Fruit fly (Drosophila melanogaster) whole organism, prepupa: ENCODE data around the gene CG4953.
A peak's percentile ranks its signal among the peaks of the same experiment; 100 is the strongest.

Source experiments
- Blimp-1 ChIP-seq: fragments of 200-800 bp; sonication (Bioruptor generic); optimal IDR thresholded peaks from 3 replicates; lab custom pipeline; 2017; ENCODE audit warnings: missing biosample characterization, missing genetic modification characterization, mild to moderate bottlenecking, moderate library complexity, missing genetic modification reagents
- CG11294 ChIP-seq: fragments of 200-800 bp; sonication (Bioruptor generic); IDR thresholded peaks from 2 replicates; pipeline ENCODE4 v1.3.6; 2022; ENCODE audit warnings: missing biosample characterization, missing genetic modification characterization
- CG11762 ChIP-seq: fragments of 200-800 bp; sonication (Bioruptor generic); optimal IDR thresholded peaks from 3 replicates; lab custom pipeline; 2016; ENCODE audit warnings: missing biosample characterization, missing genetic modification characterization; ENCODE audit not compliant: insufficient read depth
- CG11902 ChIP-seq: fragments of 200-800 bp; sonication (Bioruptor generic); optimal IDR thresholded peaks from 3 replicates; lab custom pipeline; 2016; ENCODE audit warnings: missing biosample characterization, missing genetic modification characterization
- CG3032 ChIP-seq: fragments of 200-800 bp; optimal IDR thresholded peaks from 2 replicates; lab custom pipeline; 2019; ENCODE audit warnings: missing biosample characterization, mild to moderate bottlenecking, missing genetic modification characterization, moderate library complexity
- CG34406 ChIP-seq: fragments of 200-800 bp; sonication (Bioruptor generic); optimal IDR thresholded peaks from 3 replicates; lab custom pipeline; 2016; ENCODE audit warnings: missing biosample characterization, missing genetic modification characterization
- CG3919 ChIP-seq: fragments of 200-800 bp; sonication (Bioruptor generic); optimal IDR thresholded peaks from 3 replicates; lab custom pipeline; 2016; ENCODE audit warnings: missing biosample characterization, missing genetic modification characterization
- CG4318 ChIP-seq: fragments of 200-800 bp; sonication (Bioruptor generic); optimal IDR thresholded peaks from 3 replicates; lab custom pipeline; 2017; ENCODE audit warnings: missing biosample characterization, mild to moderate bottlenecking, missing genetic modification characterization
- CG6163 ChIP-seq: fragments of 200-800 bp; sonication (Bioruptor generic); IDR thresholded peaks from 3 replicates; pipeline ENCODE4 v1.3.6; 2022; ENCODE audit warnings: missing biosample characterization, missing genetic modification characterization
- CG6276 ChIP-seq: fragments of 200-800 bp; sonication (Bioruptor generic); optimal IDR thresholded peaks from 2 replicates; lab custom pipeline; 2017; ENCODE audit warnings: missing biosample characterization, mild to moderate bottlenecking, missing genetic modification characterization
- CG6792 ChIP-seq: fragments of 200-800 bp; sonication (Bioruptor generic); optimal IDR thresholded peaks from 3 replicates; lab custom pipeline; 2016; ENCODE audit warnings: missing biosample characterization, missing genetic modification characterization
- CG7368 ChIP-seq: fragments of 200-800 bp; sonication (Bioruptor generic); optimal IDR thresholded peaks from 3 replicates; lab custom pipeline; 2016; ENCODE audit warnings: missing biosample characterization, missing genetic modification characterization
- CG8319 ChIP-seq: fragments of 200-800 bp; sonication (Bioruptor generic); optimal IDR thresholded peaks from 3 replicates; lab custom pipeline; 2016; ENCODE audit warnings: missing biosample characterization, missing genetic modification characterization
- CG8632 ChIP-seq: fragments of 200-800 bp; sonication (Bioruptor generic); optimal IDR thresholded peaks from 3 replicates; lab custom pipeline; 2016; ENCODE audit warnings: missing biosample characterization, missing genetic modification characterization
- Eip75B ChIP-seq: fragments of 200-800 bp; sonication (Bioruptor generic); optimal IDR thresholded peaks from 3 replicates; lab custom pipeline; 2016; ENCODE audit warnings: missing biosample characterization, missing genetic modification characterization
- Eip78C ChIP-seq: fragments of 200-800 bp; sonication (Bioruptor generic); peaks from one replicate; lab custom pipeline; 2016; ENCODE audit warnings: missing biosample characterization, missing genetic modification characterization
- Eip93F ChIP-seq: fragments of 200-800 bp; sonication (Bioruptor generic); optimal IDR thresholded peaks from 2 replicates; lab custom pipeline; 2016; ENCODE audit warnings: missing biosample characterization, mild to moderate bottlenecking, missing genetic modification characterization
- Ets21C ChIP-seq: fragments of 200-800 bp; sonication (Bioruptor generic); optimal IDR thresholded peaks from 3 replicates; lab custom pipeline; 2016; ENCODE audit warnings: missing biosample characterization, missing genetic modification characterization
- Ets96B ChIP-seq: fragments of 200-800 bp; optimal IDR thresholded peaks from 2 replicates; lab custom pipeline; 2019; ENCODE audit warnings: missing biosample characterization, mild to moderate bottlenecking, missing genetic modification characterization, moderate library complexity
- Gug ChIP-seq: fragments of 200-800 bp; sonication (Bioruptor generic); IDR thresholded peaks from 2 replicates; pipeline ENCODE4 v1.3.6; 2022; ENCODE audit warnings: missing biosample characterization, missing genetic modification characterization
- Hr39 ChIP-seq: fragments of 200-800 bp; sonication (Bioruptor generic); optimal IDR thresholded peaks from 2 replicates; lab custom pipeline; 2016; ENCODE audit warnings: missing biosample characterization, missing genetic modification characterization
- Lpt ChIP-seq: fragments of 200-800 bp; sonication (Bioruptor generic); optimal IDR thresholded peaks from 3 replicates; lab custom pipeline; 2016; ENCODE audit warnings: missing biosample characterization, missing genetic modification characterization
- Smox ChIP-seq: fragments of 200-800 bp; sonication (Bioruptor generic); optimal IDR thresholded peaks from 3 replicates; lab custom pipeline; 2016; ENCODE audit warnings: missing biosample characterization, missing genetic modification characterization
- Sox102F ChIP-seq: fragments of 200-800 bp; sonication (Bioruptor generic); optimal IDR thresholded peaks from 2 replicates; lab custom pipeline; 2016; ENCODE audit warnings: missing biosample characterization, mild to moderate bottlenecking, missing genetic modification characterization
- Sox15 ChIP-seq: fragments of 200-800 bp; sonication (Bioruptor generic); optimal IDR thresholded peaks from 3 replicates; lab custom pipeline; 2016; ENCODE audit warnings: missing biosample characterization, missing genetic modification characterization
- acj6 ChIP-seq: fragments of 200-800 bp; sonication (Bioruptor generic); optimal IDR thresholded peaks from 3 replicates; lab custom pipeline; 2016; ENCODE audit warnings: missing biosample characterization, missing genetic modification characterization
- eg ChIP-seq: fragments of 200-800 bp; sonication (Bioruptor generic); IDR thresholded peaks from 3 replicates; pipeline ENCODE4 v1.3.6; 2022; ENCODE audit warnings: missing biosample characterization, missing genetic modification characterization
- fd59A ChIP-seq: fragments of 200-800 bp; sonication (Bioruptor generic); optimal IDR thresholded peaks from 2 replicates; lab custom pipeline; 2017; ENCODE audit warnings: missing biosample characterization, mild to moderate bottlenecking, missing genetic modification characterization, missing genetic modification reagents
- fd85E ChIP-seq: fragments of 200-800 bp; sonication (Bioruptor generic); optimal IDR thresholded peaks from 3 replicates; lab custom pipeline; 2016; ENCODE audit warnings: missing biosample characterization, missing genetic modification characterization
- fkh ChIP-seq: fragments of 200-800 bp; sonication (Bioruptor generic); optimal IDR thresholded peaks from 3 replicates; lab custom pipeline; 2017; ENCODE audit warnings: missing biosample characterization, mild to moderate bottlenecking, missing genetic modification characterization, moderate library complexity
- lz ChIP-seq: fragments of 200-800 bp; sonication (Bioruptor generic); optimal IDR thresholded peaks from 3 replicates; lab custom pipeline; 2016; ENCODE audit warnings: missing biosample characterization, missing genetic modification characterization
- net ChIP-seq: fragments of 200-800 bp; sonication (Bioruptor generic); optimal IDR thresholded peaks from 3 replicates; lab custom pipeline; 2016; ENCODE audit warnings: missing biosample characterization, missing genetic modification characterization
- spab ChIP-seq: fragments of 200-800 bp; sonication (Bioruptor generic); optimal IDR thresholded peaks from 2 replicates; lab custom pipeline; 2017; ENCODE audit warnings: missing biosample characterization, mild to moderate bottlenecking, missing genetic modification characterization, missing genetic modification reagents

CG4953 gene

DNA sequence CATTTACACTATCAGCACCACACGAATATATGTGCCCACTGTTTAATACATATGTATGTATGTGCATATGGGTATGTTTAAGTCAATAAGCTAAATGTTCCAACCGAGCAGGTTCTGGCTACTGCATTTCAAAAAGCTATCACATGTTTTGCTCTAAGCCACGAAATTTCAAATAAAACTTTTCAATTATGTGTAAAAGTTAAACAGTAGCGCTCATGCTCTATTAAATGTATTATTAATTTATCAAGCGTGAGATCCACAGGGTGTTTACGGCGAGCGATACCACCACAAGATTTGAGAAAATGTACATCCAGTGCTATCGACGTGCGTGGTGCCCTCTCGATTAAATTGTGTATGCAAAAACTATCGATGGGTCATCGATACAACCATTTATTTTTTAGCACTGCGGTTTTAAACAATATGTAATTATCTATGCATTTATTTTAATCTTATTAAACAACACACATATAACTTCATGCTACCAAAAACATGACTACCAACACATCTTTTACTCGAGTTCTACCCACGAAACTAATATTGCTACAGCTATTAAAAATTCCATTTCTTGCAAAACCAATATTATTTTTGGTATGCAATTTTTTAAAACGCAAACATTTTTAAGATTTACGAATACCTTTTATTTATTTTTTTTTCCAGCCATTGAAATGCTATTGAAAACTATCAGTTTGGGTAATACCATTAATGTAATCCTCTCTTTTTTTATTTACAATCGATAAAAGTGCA lies 5.6 kb upstream of the CG4953 start, which contains the start of gene Pten (continued):
- TF ChIP-seq CG8632 (GFP tag; lab: Kevin White, UChicago) (peak; percentile 37), fd59A (GFP tag; lab: Kevin White, UChicago) (no peak), CG6792 (GFP tag; lab: Kevin White, UChicago) (peak; percentile 16), CG11902 (GFP tag; lab: Kevin White, UChicago) (peak; percentile 33), Eip75B (GFP tag; lab: Kevin White, UChicago) (peak; percentile 66), eg (GFP tag; lab: Robert Waterston, UW) (no peak), CG11294 (GFP tag; lab: Robert Waterston, UW) (no peak), Ets21C (GFP tag; lab: Kevin White, UChicago) (peak; percentile 42), Lpt (GFP tag; lab: Kevin White, UChicago) (no peak), Hr39 (GFP tag; lab: Kevin White, UChicago) (no peak), lz (GFP tag; lab: Kevin White, UChicago) (peak; percentile 69), CG6276 (GFP tag; lab: Kevin White, UChicago) (no peak), Sox15 (peak; percentile 11)

DNA sequence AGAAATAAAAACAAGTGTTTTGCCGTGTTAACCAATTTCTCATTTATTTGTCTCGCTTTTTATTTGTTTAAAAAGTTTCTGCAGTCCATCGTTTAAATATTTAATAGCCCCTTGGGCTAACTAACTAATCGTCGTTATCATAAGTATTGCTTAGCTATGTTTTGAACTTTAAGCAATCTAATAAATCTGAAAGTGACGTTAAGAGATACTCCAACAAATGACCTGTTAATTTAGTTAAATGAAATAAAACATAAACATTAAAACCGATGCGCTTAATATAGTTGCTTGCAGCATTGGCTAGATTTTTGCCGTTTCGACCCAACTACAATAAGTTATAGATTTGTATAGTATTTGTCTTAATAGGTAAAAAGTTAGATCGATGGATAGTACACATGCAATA lies 4.7 kb upstream of the CG4953 start:
- TF ChIP-seq spab (GFP tag; lab: Kevin White, UChicago) (no peak), CG34406 (GFP tag; lab: Kevin White, UChicago) (no peak), fkh (GFP tag; lab: Kevin White, UChicago) (no peak), Sox102F (GFP tag; lab: Kevin White, UChicago) (no peak), net (GFP tag; lab: Kevin White, UChicago) (no peak), CG3919 (no peak), Eip78C (no peak), CG6276 (GFP tag; lab: Kevin White, UChicago) (no peak)

DNA sequence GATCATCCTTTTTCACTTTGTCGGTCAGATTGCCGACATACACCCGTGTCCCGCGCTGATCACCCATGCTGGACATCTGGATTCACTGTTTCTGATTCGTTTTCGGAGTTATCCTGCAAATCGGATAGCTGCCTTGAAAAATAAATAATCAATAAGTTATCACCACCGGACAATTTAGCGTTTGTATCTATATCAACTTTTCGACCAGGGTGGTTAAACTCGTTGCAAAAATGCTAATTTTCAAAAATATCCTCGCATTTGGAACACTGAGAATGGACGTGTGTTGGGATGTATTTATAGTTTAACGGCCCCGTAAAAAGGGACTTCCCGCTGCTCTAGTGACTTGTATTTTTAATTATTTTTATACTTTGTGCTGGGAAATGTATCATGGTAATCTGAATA lies 3.2 kb upstream of the CG4953 start, which contains the start of gene Rsf1:
Gene Rsf1 (minus strand): TSS at position 212 of the 402 bp plus-strand sequence.
- TF ChIP-seq CG11762 (GFP tag; lab: Kevin White, UChicago) (no peak), CG8319 (GFP tag; lab: Kevin White, UChicago) (no peak), Eip78C (peak; percentile 18)

DNA sequence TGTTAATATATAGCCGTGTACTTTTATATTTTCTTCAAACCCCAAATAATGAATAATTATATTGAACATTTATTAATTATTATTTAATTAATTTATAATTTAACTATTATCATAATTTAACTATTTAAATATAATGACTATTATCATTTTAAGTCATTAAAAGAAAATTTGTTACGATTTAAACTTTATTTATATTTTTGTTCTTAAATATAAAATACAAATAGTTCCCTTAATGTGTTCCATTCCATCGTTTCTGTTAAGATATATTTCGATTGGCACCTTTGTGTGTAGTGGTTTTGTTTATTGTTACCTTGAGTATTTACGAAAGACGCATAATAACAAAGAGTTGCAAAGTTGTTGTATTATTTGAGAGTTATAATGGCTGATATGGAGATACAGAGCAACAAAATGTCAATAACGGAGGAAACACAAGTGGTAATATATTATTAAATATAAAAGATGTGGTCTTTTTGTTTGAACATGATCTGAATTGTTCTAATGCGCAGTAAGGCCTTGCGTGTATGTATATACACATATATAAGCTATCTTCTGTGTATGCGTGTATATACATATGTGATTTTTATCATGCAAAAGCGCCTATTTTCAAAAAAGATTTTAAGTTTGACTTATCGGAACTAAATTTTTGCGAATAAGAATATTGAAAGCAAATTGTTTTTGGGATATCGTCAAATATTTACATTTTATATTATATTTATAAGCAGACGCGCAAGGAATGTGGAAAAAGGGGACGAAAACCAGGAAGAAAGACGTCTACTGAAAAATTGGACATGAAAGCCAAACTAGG lies 2.5 kb upstream of the CG4953 start, which contains the start of gene REPTOR-BP:
Gene REPTOR-BP (plus strand): TSS at position 296 of the 805 bp plus-strand sequence.
- TF ChIP-seq Gug (no peak), acj6 (GFP tag; lab: Kevin White, UChicago) (no peak), Lpt (GFP tag; lab: Kevin White, UChicago) (no peak), CG3919 (no peak), Ets96B (tag; lab: Kevin White, UChicago) (no peak), Smox (GFP tag; lab: Kevin White, UChicago) (no peak), fd85E (GFP tag; lab: Kevin White, UChicago) (no peak), Eip75B (GFP tag; lab: Kevin White, UChicago) (no peak), CG6163 (GFP tag; lab: Robert Waterston, UW) (no peak), Eip93F (GFP tag; lab: Kevin White, UChicago) (peak; percentile 31), lz (GFP tag; lab: Kevin White, UChicago) (no peak), fkh (GFP tag; lab: Kevin White, UChicago) (peak; percentile 64), CG7368 (GFP tag; lab: Kevin White, UChicago) (no peak), Eip78C (peak; percentile 43), CG4318 (no peak), CG3032 (tag; lab: Kevin White, UChicago) (no peak), Blimp-1 (no peak)
